Worm (Caenorhabditis elegans): ENCODE data around the gene W06G6.11.

W06G6.11 gene

ce11 chrV:16622754-16623261 lies 26.3 kb downstream of the W06G6.11 start, which contains the start of gene Y70C5A.2 (continued):
- TF ChIP-seq madf-10 (tag; optimal IDR thresholded peaks at IDR 0.05) (no peak), dpl-1 (GFP tag; optimal IDR thresholded peaks at IDR 0.05) (no peak), ztf-3 (GFP tag; optimal IDR thresholded peaks at IDR 0.05) (no peak), lin-35 (GFP tag; optimal IDR thresholded peaks at IDR 0.05) (no peak), lin-40 (tag; optimal IDR thresholded peaks at IDR 0.05) (no peak), mel-28 (tag; optimal IDR thresholded peaks at IDR 0.05; ENCODE audit: borderline replicate concordance) (no peak), B0019.2 (GFP tag; conservative IDR thresholded peaks at IDR 0.05) (no peak), mcd-1 (GFP tag; IDR thresholded peaks at IDR 0.05) (no peak), gei-17 (GFP tag; optimal IDR thresholded peaks at IDR 0.05) (no peak), hlh-12 (tag; optimal IDR thresholded peaks at IDR 0.05) (no peak), nhr-179 (tag; optimal IDR thresholded peaks at IDR 0.05) (no peak), lag-1 (GFP tag; IDR thresholded peaks at IDR 0.05) (no peak), F55B11.4 (tag; optimal IDR thresholded peaks at IDR 0.05; ENCODE audit: borderline replicate concordance, insufficient read depth) (no peak), K11D2.4 (GFP tag; IDR thresholded peaks at IDR 0.05) (no peak), B0261.1 (tag; optimal IDR thresholded peaks at IDR 0.05) (no peak), hmg-20 (GFP tag; IDR thresholded peaks at IDR 0.05) (no peak), Y95B8A.8 (GFP tag; IDR thresholded peaks at IDR 0.05) (no peak), madf-3 (GFP tag; IDR thresholded peaks at IDR 0.05) (no peak), hmg-1.2 (GFP tag; IDR thresholded peaks at IDR 0.05) (no peak), sdz-38 (tag; optimal IDR thresholded peaks at IDR 0.05) (no peak)

ce11 chrV:16621894-16622293 lies 27.2 kb downstream of the W06G6.11 start:
- TF ChIP-seq rec-8 (tag; optimal IDR thresholded peaks at IDR 0.05) (no peak), aptf-2 (GFP tag; conservative IDR thresholded peaks at IDR 0.05) (no peak), nfyb-1 (GFP tag; IDR thresholded peaks at IDR 0.05) (no peak), C06A6.2 (GFP tag; conservative IDR thresholded peaks at IDR 0.05) (no peak), hsf-1 (GFP tag; IDR thresholded peaks at IDR 0.05) (no peak), egrh-3 (GFP tag; IDR thresholded peaks at IDR 0.05) (no peak), F10E7.11 (tag; optimal IDR thresholded peaks at IDR 0.05) (no peak), nhr-27 (tag; optimal IDR thresholded peaks at IDR 0.05) (no peak), snpc-1.3 (tag; optimal IDR thresholded peaks at IDR 0.05; ENCODE audit: insufficient read depth) (no peak), dox-1 (GFP tag; IDR thresholded peaks at IDR 0.05) (peak; percentile 60; the same call in 1 of the 2 replicates), Y79H2A.3 (GFP tag; conservative IDR thresholded peaks at IDR 0.05) (no peak), ceh-27 (GFP tag; optimal IDR thresholded peaks at IDR 0.05) (peak; percentile 18), Y56A3A.18 (GFP tag; IDR thresholded peaks at IDR 0.05) (no peak), ztf-25 (GFP tag; IDR thresholded peaks at IDR 0.05) (no peak), sdz-38 (tag; optimal IDR thresholded peaks at IDR 0.05) (no peak), madf-10 (tag; optimal IDR thresholded peaks at IDR 0.05) (no peak), hmg-20 (GFP tag; IDR thresholded peaks at IDR 0.05) (no peak), attf-5 (GFP tag; optimal IDR thresholded peaks at IDR 0.05) (peak; percentile 29), unc-62 (GFP tag; optimal IDR thresholded peaks at IDR 0.05) (no peak), die-1 (tag; optimal IDR thresholded peaks at IDR 0.05) (peak; percentile 33), F37B4.10 (GFP tag; IDR thresholded peaks at IDR 0.05) (no peak), ZK185.1 (tag; optimal IDR thresholded peaks at IDR 0.05; ENCODE audit: poor library complexity, severe bottlenecking) (no peak), zim-3 (tag; optimal IDR thresholded peaks at IDR 0.05) (no peak), madf-6 (GFP tag; IDR thresholded peaks at IDR 0.05) (no peak), F33H1.4 (GFP tag; IDR thresholded peaks at IDR 0.05) (no peak), aptf-3 (GFP tag; IDR thresholded peaks at IDR 0.05) (no peak), ceh-79 (tag; optimal IDR thresholded peaks at IDR 0.05) (no peak), let-526 (GFP tag; IDR thresholded peaks at IDR 0.05) (no peak), lin-40 (tag; optimal IDR thresholded peaks at IDR 0.05) (no peak), chd-7 (tag; optimal IDR thresholded peaks at IDR 0.05) (no peak), ztf-28 (GFP tag; IDR thresholded peaks at IDR 0.05) (no peak), D2030.7 (GFP tag; IDR thresholded peaks at IDR 0.05) (0 out of 2 replicates have a peak, but pooled peaks have one; percentile 30)
